Fruit fly (Drosophila melanogaster) whole organism, prepupa: Measurements from ENCODE around the gene Pp4-19C.
"Not testable (repeated sequence)": the region's sequence is repeated elsewhere in the genome, so short reads cannot be mapped to it uniquely, and the experiment has no call there.

Experiments
- Blimp-1 ChIP-seq: fragments of 200-800 bp; sonication (Bioruptor generic); optimal IDR thresholded peaks from 3 replicates; lab custom pipeline; 2017; ENCODE audit warnings: missing biosample characterization, missing genetic modification characterization, mild to moderate bottlenecking, moderate library complexity, missing genetic modification reagents
- CG10631 ChIP-seq: fragments of 200-800 bp; sonication (Bioruptor generic); optimal IDR thresholded peaks from 2 replicates; lab custom pipeline; 2016; ENCODE audit warnings: missing biosample characterization, missing genetic modification characterization
- CG10669 ChIP-seq: fragments of 200-800 bp; sonication (Bioruptor generic); optimal IDR thresholded peaks from 3 replicates; lab custom pipeline; 2018; ENCODE audit warnings: missing biosample characterization, mild to moderate bottlenecking, missing genetic modification characterization, moderate library complexity
- CG11294 ChIP-seq: fragments of 200-800 bp; sonication (Bioruptor generic); IDR thresholded peaks from 2 replicates; pipeline ENCODE4 v1.3.6; 2022; ENCODE audit warnings: missing biosample characterization, missing genetic modification characterization
- CG11762 ChIP-seq: fragments of 200-800 bp; sonication (Bioruptor generic); optimal IDR thresholded peaks from 3 replicates; lab custom pipeline; 2016; ENCODE audit warnings: missing biosample characterization, missing genetic modification characterization; ENCODE audit not compliant: insufficient read depth
- CG11902 ChIP-seq: fragments of 200-800 bp; sonication (Bioruptor generic); optimal IDR thresholded peaks from 3 replicates; lab custom pipeline; 2016; ENCODE audit warnings: missing biosample characterization, missing genetic modification characterization
- CG15336 ChIP-seq: fragments of 200-800 bp; sonication (Bioruptor generic); IDR thresholded peaks from 2 replicates; pipeline ENCODE4 v1.3.6; 2022; ENCODE audit warnings: missing biosample characterization, missing genetic modification characterization
- CG1621 ChIP-seq: fragments of 200-800 bp; sonication (Bioruptor generic); optimal IDR thresholded peaks from 3 replicates; lab custom pipeline; 2018; ENCODE audit warnings: missing biosample characterization, mild to moderate bottlenecking, missing genetic modification characterization
- CG3032 ChIP-seq: fragments of 200-800 bp; optimal IDR thresholded peaks from 2 replicates; lab custom pipeline; 2019; ENCODE audit warnings: missing biosample characterization, mild to moderate bottlenecking, missing genetic modification characterization, moderate library complexity
- CG31627 ChIP-seq: fragments of 200-800 bp; sonication (Bioruptor generic); optimal IDR thresholded peaks from 3 replicates; lab custom pipeline; 2016; ENCODE audit warnings: missing biosample characterization, missing genetic modification characterization
- CG34406 ChIP-seq: fragments of 200-800 bp; sonication (Bioruptor generic); optimal IDR thresholded peaks from 3 replicates; lab custom pipeline; 2016; ENCODE audit warnings: missing biosample characterization, missing genetic modification characterization
- CG3919 ChIP-seq: fragments of 200-800 bp; sonication (Bioruptor generic); optimal IDR thresholded peaks from 3 replicates; lab custom pipeline; 2016; ENCODE audit warnings: missing biosample characterization, missing genetic modification characterization
- CG4318 ChIP-seq: fragments of 200-800 bp; sonication (Bioruptor generic); optimal IDR thresholded peaks from 3 replicates; lab custom pipeline; 2017; ENCODE audit warnings: missing biosample characterization, mild to moderate bottlenecking, missing genetic modification characterization
- CG6163 ChIP-seq: fragments of 200-800 bp; sonication (Bioruptor generic); IDR thresholded peaks from 3 replicates; pipeline ENCODE4 v1.3.6; 2022; ENCODE audit warnings: missing biosample characterization, missing genetic modification characterization
- CG6276 ChIP-seq: fragments of 200-800 bp; sonication (Bioruptor generic); optimal IDR thresholded peaks from 2 replicates; lab custom pipeline; 2017; ENCODE audit warnings: missing biosample characterization, mild to moderate bottlenecking, missing genetic modification characterization
- CG6808 ChIP-seq: fragments of 200-800 bp; sonication (Bioruptor generic); optimal IDR thresholded peaks from 3 replicates; lab custom pipeline; 2017; ENCODE audit warnings: missing biosample characterization, missing genetic modification characterization, mild to moderate bottlenecking, moderate library complexity, missing genetic modification reagents
- CG7368 ChIP-seq: fragments of 200-800 bp; sonication (Bioruptor generic); optimal IDR thresholded peaks from 3 replicates; lab custom pipeline; 2016; ENCODE audit warnings: missing biosample characterization, missing genetic modification characterization
- CG8319 ChIP-seq: fragments of 200-800 bp; sonication (Bioruptor generic); optimal IDR thresholded peaks from 3 replicates; lab custom pipeline; 2016; ENCODE audit warnings: missing biosample characterization, missing genetic modification characterization
- CG8632 ChIP-seq: fragments of 200-800 bp; sonication (Bioruptor generic); optimal IDR thresholded peaks from 3 replicates; lab custom pipeline; 2016; ENCODE audit warnings: missing biosample characterization, missing genetic modification characterization
- Eip75B ChIP-seq: fragments of 200-800 bp; sonication (Bioruptor generic); optimal IDR thresholded peaks from 3 replicates; lab custom pipeline; 2016; ENCODE audit warnings: missing biosample characterization, missing genetic modification characterization
- Eip78C ChIP-seq: fragments of 200-800 bp; sonication (Bioruptor generic); peaks from one replicate; lab custom pipeline; 2016; ENCODE audit warnings: missing biosample characterization, missing genetic modification characterization
- Ets21C ChIP-seq: fragments of 200-800 bp; sonication (Bioruptor generic); optimal IDR thresholded peaks from 3 replicates; lab custom pipeline; 2016; ENCODE audit warnings: missing biosample characterization, missing genetic modification characterization
- Gug ChIP-seq: fragments of 200-800 bp; sonication (Bioruptor generic); IDR thresholded peaks from 2 replicates; pipeline ENCODE4 v1.3.6; 2022; ENCODE audit warnings: missing biosample characterization, missing genetic modification characterization
- Hr38 ChIP-seq: sonication (Bioruptor generic); optimal IDR thresholded peaks from 2 replicates; lab custom pipeline; 2016; ENCODE audit warnings: missing biosample characterization, missing genetic modification characterization
- Hr4 ChIP-seq: fragments of 200-800 bp; sonication (Bioruptor generic); optimal IDR thresholded peaks from 3 replicates; lab custom pipeline; 2016; ENCODE audit warnings: missing biosample characterization, missing genetic modification characterization
- Lpt ChIP-seq: fragments of 200-800 bp; sonication (Bioruptor generic); optimal IDR thresholded peaks from 3 replicates; lab custom pipeline; 2016; ENCODE audit warnings: missing biosample characterization, missing genetic modification characterization
- Met ChIP-seq: fragments of 200-800 bp; sonication (Bioruptor generic); optimal IDR thresholded peaks from 3 replicates; lab custom pipeline; 2016; ENCODE audit warnings: missing biosample characterization, missing genetic modification characterization
- OdsH ChIP-seq: fragments of 200-800 bp; sonication (Bioruptor generic); optimal IDR thresholded peaks from 3 replicates; lab custom pipeline; 2016; ENCODE audit warnings: missing biosample characterization, missing genetic modification characterization
- Smox ChIP-seq: fragments of 200-800 bp; sonication (Bioruptor generic); optimal IDR thresholded peaks from 3 replicates; lab custom pipeline; 2016; ENCODE audit warnings: missing biosample characterization, missing genetic modification characterization
- Sox14 ChIP-seq: fragments of 200-800 bp; sonication (Bioruptor generic); optimal IDR thresholded peaks from 3 replicates; lab custom pipeline; 2016; ENCODE audit warnings: missing biosample characterization, missing genetic modification characterization
- Sox15 ChIP-seq: fragments of 200-800 bp; sonication (Bioruptor generic); optimal IDR thresholded peaks from 3 replicates; lab custom pipeline; 2016; ENCODE audit warnings: missing biosample characterization, missing genetic modification characterization
- achi ChIP-seq: fragments of 200-800 bp; sonication (Bioruptor generic); optimal IDR thresholded peaks from 3 replicates; lab custom pipeline; 2016; ENCODE audit warnings: missing biosample characterization, missing genetic modification characterization
- cyc ChIP-seq: fragments of 200-800 bp; sonication (Bioruptor generic); optimal IDR thresholded peaks from 3 replicates; lab custom pipeline; 2016; ENCODE audit warnings: missing biosample characterization, missing genetic modification characterization
- esn ChIP-seq: fragments of 200-800 bp; sonication (Bioruptor generic); optimal IDR thresholded peaks from 2 replicates; lab custom pipeline; 2016; ENCODE audit warnings: missing biosample characterization, mild to moderate bottlenecking, missing genetic modification characterization, moderate library complexity
- fkh ChIP-seq: fragments of 200-800 bp; sonication (Bioruptor generic); optimal IDR thresholded peaks from 3 replicates; lab custom pipeline; 2017; ENCODE audit warnings: missing biosample characterization, mild to moderate bottlenecking, missing genetic modification characterization, moderate library complexity
- lz ChIP-seq: fragments of 200-800 bp; sonication (Bioruptor generic); optimal IDR thresholded peaks from 3 replicates; lab custom pipeline; 2016; ENCODE audit warnings: missing biosample characterization, missing genetic modification characterization
- net ChIP-seq: fragments of 200-800 bp; sonication (Bioruptor generic); optimal IDR thresholded peaks from 3 replicates; lab custom pipeline; 2016; ENCODE audit warnings: missing biosample characterization, missing genetic modification characterization
- pdm3 ChIP-seq: fragments of 200-800 bp; sonication (Bioruptor generic); optimal IDR thresholded peaks from 3 replicates; lab custom pipeline; 2016; ENCODE audit warnings: missing biosample characterization, missing genetic modification characterization
- salr ChIP-seq, 2 experiments: fragments of 200-800 bp; sonication (Bioruptor generic); optimal IDR thresholded peaks; 3 replicates each; lab custom pipeline; 2016 to 2018; ENCODE audit warnings: missing biosample characterization in 2 of 2, missing genetic modification characterization in 2 of 2, mild to moderate bottlenecking in 1 of 2
- svp ChIP-seq: fragments of 200-800 bp; sonication (Bioruptor generic); peaks from one replicate; lab custom pipeline; 2016; ENCODE audit warnings: missing biosample characterization, missing genetic modification characterization
- topi ChIP-seq: fragments of 200-800 bp; sonication (Bioruptor generic); optimal IDR thresholded peaks from 3 replicates; lab custom pipeline; 2016; ENCODE audit warnings: missing biosample characterization, missing genetic modification characterization
- vri ChIP-seq: fragments of 200-800 bp; sonication (Bioruptor generic); optimal IDR thresholded peaks from 3 replicates; lab custom pipeline; 2016; ENCODE audit warnings: missing biosample characterization, mild to moderate bottlenecking, missing genetic modification characterization

The Pp4-19C gene

DNA sequence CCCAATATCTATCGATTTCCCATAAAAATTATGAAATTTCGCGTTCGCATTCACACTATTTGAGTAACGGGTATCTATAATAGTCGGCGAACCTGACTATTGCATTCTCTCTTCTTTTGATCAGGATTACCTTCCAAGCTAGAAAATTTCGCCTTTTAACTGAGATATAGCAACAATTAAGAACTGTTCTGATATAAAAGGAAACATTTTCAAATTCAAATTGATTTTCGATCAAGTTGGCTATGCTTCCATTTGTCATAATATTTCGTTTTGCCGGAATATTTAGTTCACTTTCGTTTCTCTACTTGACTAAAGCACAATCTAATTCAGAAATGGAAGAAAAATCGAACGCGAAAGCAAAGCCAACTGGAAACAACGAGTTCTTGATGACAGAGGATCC is 22.3 kb upstream of the Pp4-19C start, which contains the start of gene CG42578:
TSS of gene CG42578 (plus strand) at position 301 of the 400 bp plus-strand sequence.
- not testable (repeated sequence) for TF ChIP-seq Gug (GFP tag; lab: Robert Waterston, UW); svp (GFP tag; lab: Kevin White, UChicago); lz (GFP tag; lab: Kevin White, UChicago)
- TF ChIP-seq, all 60 proteins: peak for 0; not testable (repeated sequence) for 60

DNA sequence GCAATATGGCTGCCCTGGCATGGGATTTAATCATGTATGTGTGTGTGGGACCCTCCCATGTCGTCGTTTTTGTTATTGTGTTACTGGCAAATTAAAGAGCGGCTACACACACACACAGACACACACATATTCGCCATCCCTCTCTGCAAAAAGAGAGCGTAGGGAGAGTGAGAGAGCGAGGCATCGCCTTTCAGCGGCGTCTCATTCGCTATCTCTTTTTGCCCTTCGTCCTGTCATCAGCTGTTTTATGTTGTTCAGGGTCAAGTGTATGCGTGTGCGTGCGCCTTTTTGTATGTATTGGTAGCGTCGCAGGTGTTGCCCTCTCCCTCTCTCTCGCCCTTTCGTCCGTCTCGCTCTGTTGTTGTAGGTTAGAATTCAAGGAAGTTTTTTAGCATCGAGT is 13.1 kb upstream of the Pp4-19C start:
- TF ChIP-seq Smox (GFP tag; lab: Kevin White, UChicago) = no peak
- TF ChIP-seq CG11762 (GFP tag; lab: Kevin White, UChicago) = no peak
- TF ChIP-seq achi = no peak
- no peak for TF ChIP-seq lz (GFP tag; lab: Kevin White, UChicago)
- TF ChIP-seq CG1621 (tag; lab: Kevin White, UChicago) = no peak
- TF ChIP-seq CG15336 (GFP tag; lab: Robert Waterston, UW) = no peak
- TF ChIP-seq CG4318 (GFP tag; lab: Kevin White, UChicago) = no peak
- no peak for TF ChIP-seq Lpt (GFP tag; lab: Kevin White, UChicago)

DNA sequence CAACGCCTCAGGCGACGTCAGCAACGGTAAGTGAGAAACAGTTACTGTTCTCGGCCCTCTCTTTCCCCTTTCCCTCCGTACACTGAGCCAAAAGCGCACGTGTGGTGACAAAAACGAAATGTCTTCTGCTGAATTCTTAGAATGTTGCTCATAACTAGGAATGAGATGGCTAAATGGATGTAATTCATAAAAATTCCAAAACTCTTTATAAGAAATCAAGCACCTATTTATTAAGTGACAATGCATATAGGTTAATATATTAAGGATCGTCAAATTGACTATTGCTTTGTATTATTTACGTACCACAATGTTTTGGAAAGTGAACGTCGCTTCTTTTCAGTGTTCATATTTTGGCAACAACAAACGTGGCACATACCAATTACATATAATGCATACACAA is 10.7 kb upstream of the Pp4-19C start:
- TF ChIP-seq Met (GFP tag; lab: Kevin White, UChicago) = no peak
- TF ChIP-seq Eip78C = peak; percentile 59
- no peak for TF ChIP-seq Sox15 (GFP tag; lab: Kevin White, UChicago)
- TF ChIP-seq net (GFP tag; lab: Kevin White, UChicago) = no peak
- no peak for TF ChIP-seq CG3919 (GFP tag; lab: Kevin White, UChicago)
- TF ChIP-seq CG15336 (GFP tag; lab: Robert Waterston, UW) = no peak
- no peak for TF ChIP-seq CG7368
- TF ChIP-seq Sox14 (GFP tag; lab: Kevin White, UChicago) = no peak

DNA sequence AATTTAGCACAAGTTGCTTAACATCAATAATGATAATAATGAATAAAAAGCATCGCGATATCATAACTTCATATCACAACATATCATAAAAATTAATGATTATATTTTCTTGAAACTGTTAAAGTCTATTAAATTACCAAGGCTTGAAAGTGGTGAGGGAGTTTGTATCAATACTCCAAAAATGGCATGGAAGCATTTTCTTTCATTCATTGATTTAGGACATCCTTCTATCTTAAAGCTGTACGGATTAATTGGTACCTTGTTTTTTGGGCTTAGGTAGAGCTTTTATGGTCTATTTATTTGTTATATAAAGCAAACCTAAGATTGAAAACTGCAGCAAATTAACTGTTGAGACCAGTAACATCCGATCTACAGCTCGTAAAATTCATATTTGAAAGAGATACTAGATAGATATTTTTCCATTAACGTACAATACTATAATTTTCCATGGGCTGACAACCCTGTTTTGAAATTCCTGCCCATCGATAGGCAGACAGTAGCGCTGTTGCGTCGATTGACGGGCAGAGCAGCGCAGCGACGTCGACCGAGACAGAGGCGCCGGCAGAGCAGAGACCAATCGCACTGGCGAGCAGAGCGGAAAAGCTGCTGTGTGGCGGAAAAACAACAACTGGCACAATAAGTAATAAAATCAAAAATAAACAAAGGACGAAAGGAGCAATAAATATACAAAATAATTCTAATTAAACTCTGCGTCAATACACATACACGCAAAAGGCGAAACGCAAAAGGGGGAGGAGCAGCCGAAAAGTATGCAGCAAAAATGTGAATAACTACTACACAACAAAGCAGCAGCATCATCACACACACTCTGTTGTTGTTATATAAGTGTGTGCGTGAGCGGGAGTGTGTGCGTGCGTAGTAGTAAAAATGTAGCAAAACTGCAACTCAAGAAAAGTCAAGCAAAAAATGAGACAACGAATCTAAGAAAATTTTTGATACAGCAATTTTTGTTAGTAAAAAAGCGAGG is 9.8 kb upstream of the Pp4-19C start, which contains the start of gene CG1695:
TSS of gene CG1695 (plus strand) at position 606 of the 988 bp plus-strand sequence.
- TF ChIP-seq svp (GFP tag; lab: Kevin White, UChicago) = peak; percentile 69
- 0 out of 2 replicates have a peak, but pooled peaks have one; percentile 7 for TF ChIP-seq CG15336 (GFP tag; lab: Robert Waterston, UW)
- TF ChIP-seq CG8319 (GFP tag; lab: Kevin White, UChicago) = no peak
- no peak for TF ChIP-seq CG10669 (GFP tag; lab: Kevin White, UChicago)
- peak; percentile 5 for TF ChIP-seq lz (GFP tag; lab: Kevin White, UChicago)
- TF ChIP-seq CG34406 (GFP tag; lab: Kevin White, UChicago) = no peak
- TF ChIP-seq topi (GFP tag; lab: Kevin White, UChicago) = peak; percentile 16
- no peak for TF ChIP-seq CG11294 (GFP tag; lab: Robert Waterston, UW)
- TF ChIP-seq net (GFP tag; lab: Kevin White, UChicago) = no peak
- TF ChIP-seq cyc (GFP tag; lab: Kevin White, UChicago) = peak; percentile 37
- TF ChIP-seq esn (GFP tag; lab: Kevin White, UChicago) = peak; percentile 18
- no peak for TF ChIP-seq CG3032 (tag; lab: Kevin White, UChicago)
- peak; percentile 21 for TF ChIP-seq CG31627
- no peak for TF ChIP-seq Hr38 (GFP tag; lab: Kevin White, UChicago)
- TF ChIP-seq Blimp-1 (GFP tag; lab: Kevin White, UChicago) = no peak
- peak; percentile 23 for TF ChIP-seq Met (GFP tag; lab: Kevin White, UChicago)
- TF ChIP-seq Eip75B (GFP tag; lab: Kevin White, UChicago) = no peak
- no peak for TF ChIP-seq CG10631 (GFP tag; lab: Kevin White, UChicago)
- TF ChIP-seq Sox14 (GFP tag; lab: Kevin White, UChicago) = no peak
- no peak for TF ChIP-seq CG3919 (GFP tag; lab: Kevin White, UChicago)
- no peak for TF ChIP-seq Ets21C (GFP tag; lab: Kevin White, UChicago)
- TF ChIP-seq Hr4 = peak; percentile 8
- no peak for TF ChIP-seq Smox (GFP tag; lab: Kevin White, UChicago)
- peak; percentile 21 for TF ChIP-seq pdm3 (GFP tag; lab: Kevin White, UChicago)
- TF ChIP-seq salr (GFP tag; optimal IDR thresholded peaks at IDR 0.05; lab: Kevin White, UChicago) = no peak
- TF ChIP-seq CG6808 (GFP tag; lab: Kevin White, UChicago) = no peak
- no peak for TF ChIP-seq fkh (GFP tag; lab: Kevin White, UChicago)
- TF ChIP-seq CG11902 (GFP tag; lab: Kevin White, UChicago) = no peak
- no peak for TF ChIP-seq Lpt (GFP tag; lab: Kevin White, UChicago)
- no peak for TF ChIP-seq CG4318 (GFP tag; lab: Kevin White, UChicago)
- TF ChIP-seq CG11762 (GFP tag; lab: Kevin White, UChicago) = no peak
- TF ChIP-seq CG8632 (GFP tag; lab: Kevin White, UChicago) = no peak
- no peak for TF ChIP-seq vri
- no peak for TF ChIP-seq CG6163
- TF ChIP-seq OdsH (GFP tag; lab: Kevin White, UChicago) = peak; percentile 23
- no peak for TF ChIP-seq CG6276 (GFP tag; lab: Kevin White, UChicago)
